Fruit fly (Drosophila melanogaster) Kc167 (cell line): Measurements from ENCODE around the gene CG17129.

Experiments
- Sin3A ChIP-seq: fragments of >200 bp; optimal IDR thresholded peaks from 2 replicates; lab custom pipeline; 2018; ENCODE audit warnings: missing external identifiers
- h ChIP-seq: fragments of >200 bp; optimal IDR thresholded peaks from 3 replicates; lab custom pipeline; 2018; ENCODE audit warnings: missing external identifiers
- insv ChIP-seq: fragments of >200 bp; optimal IDR thresholded peaks from 3 replicates; lab custom pipeline; 2018; ENCODE audit warnings: missing external identifiers
- psq ChIP-seq: fragments of >200 bp; optimal IDR thresholded peaks from 2 replicates; lab custom pipeline; 2017; ENCODE audit warnings: missing external identifiers
- ttk ChIP-seq: sonication (Bioruptor generic); optimal IDR thresholded peaks from 2 replicates; lab custom pipeline; 2017; ENCODE audit warnings: missing external identifiers

DNA sequence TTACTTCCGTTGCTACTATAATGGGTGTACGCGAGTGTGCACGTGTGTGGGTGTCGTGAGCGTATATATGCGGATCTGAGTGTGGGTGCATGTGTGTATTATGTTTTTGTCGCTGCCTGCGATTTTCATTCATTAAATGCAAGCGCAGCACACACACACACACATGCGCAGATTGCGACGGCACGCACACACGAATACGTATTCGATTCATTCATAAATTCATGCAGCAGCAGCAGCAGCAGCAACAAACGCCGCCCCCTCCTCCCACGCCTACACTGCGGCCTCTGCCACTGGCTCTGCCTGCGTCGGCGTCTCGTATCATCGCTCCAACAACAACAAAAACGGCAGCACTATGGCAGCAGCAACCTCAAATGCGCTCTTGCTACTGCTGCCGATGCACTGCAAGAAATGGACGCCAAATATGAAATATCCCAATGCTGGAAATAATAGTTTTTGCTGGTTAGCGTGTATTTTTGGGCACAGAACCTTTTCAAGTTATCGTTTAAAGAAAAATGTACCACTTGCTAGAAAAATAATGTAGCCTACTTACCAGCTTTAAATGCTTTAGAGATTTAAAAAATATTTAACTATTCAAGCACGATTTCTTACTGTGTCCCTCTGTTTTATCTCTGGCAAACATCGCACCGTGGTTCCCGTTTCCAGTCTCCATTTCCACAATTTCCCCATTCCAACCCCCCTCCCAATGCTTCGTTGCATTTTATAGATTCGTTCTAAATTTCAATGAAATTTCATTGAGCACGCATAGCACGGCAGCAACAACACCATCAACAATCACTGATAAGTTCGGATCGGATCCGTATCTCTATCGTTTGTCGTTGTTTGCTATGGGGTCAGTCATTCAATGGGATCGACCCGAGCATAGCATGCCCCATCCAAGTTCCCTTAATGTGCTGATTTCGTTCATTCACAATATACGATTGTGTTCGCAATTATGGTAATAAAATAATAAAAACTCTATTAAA lies 46.6 kb downstream of the CG17129 start:
- TF ChIP-seq h (lab: Kevin White, UChicago) (no peak), ttk (lab: Kevin White, UChicago) (no peak), insv (no peak), psq (lab: Kevin White, UChicago) (no peak), Sin3A (lab: Kevin White, UChicago) (no peak)
